Fruit fly (Drosophila melanogaster) whole organism, wandering third instar larva: ENCODE measurements around the gene Kua.
A peak's percentile ranks its signal among the peaks of the same experiment; 100 is the strongest.

Experiments
- CG9705 ChIP-seq: fragments of 200-800 bp; sonication (Bioruptor generic); optimal IDR thresholded peaks from 2 replicates; lab custom pipeline; 2018; ENCODE audit warnings: missing biosample characterization, mild to moderate bottlenecking, missing genetic modification characterization
- CrebA ChIP-seq: fragments of 200-800 bp; sonication (Bioruptor generic); optimal IDR thresholded peaks from 2 replicates; lab custom pipeline; 2016; ENCODE audit warnings: missing biosample characterization, mild to moderate bottlenecking, missing genetic modification characterization, borderline replicate concordance
- Dfd ChIP-seq: fragments of >200 bp; optimal IDR thresholded peaks from 2 replicates; lab custom pipeline; 2017; ENCODE audit warnings: missing biosample characterization, missing genetic modification characterization
- Dif ChIP-seq: fragments of 200-275, 200-300 bp; sonication (Bioruptor generic); optimal IDR thresholded peaks from 2 replicates; lab custom pipeline; 2018; ENCODE audit warnings: missing biosample characterization, missing genetic modification characterization; ENCODE audit not compliant: partially characterized antibody
- GATAd ChIP-seq: sonication (Bioruptor generic); optimal IDR thresholded peaks from 2 replicates; lab custom pipeline; 2016; ENCODE audit warnings: missing biosample characterization, missing genetic modification characterization
- HLH106 ChIP-seq: fragments of 200-800 bp; optimal IDR thresholded peaks from 3 replicates; lab custom pipeline; 2019; ENCODE audit warnings: missing biosample characterization, mild to moderate bottlenecking, missing genetic modification characterization, moderate library complexity
- Hnf4 ChIP-seq: fragments of 200-800 bp; sonication (Bioruptor generic); optimal IDR thresholded peaks from 2 replicates; lab custom pipeline; 2016; ENCODE audit warnings: missing biosample characterization, mild to moderate bottlenecking, missing genetic modification characterization
- Hr78 ChIP-seq: fragments of >200 bp; optimal IDR thresholded peaks from 2 replicates; lab custom pipeline; 2017; ENCODE audit warnings: missing biosample characterization, missing genetic modification characterization
- Hr83 ChIP-seq: fragments of 200-300 bp; sonication (Bioruptor generic); optimal IDR thresholded peaks from 2 replicates; lab custom pipeline; 2016; ENCODE audit warnings: missing biosample characterization, mild to moderate bottlenecking, missing genetic modification characterization, moderate library complexity; ENCODE audit not compliant: poor library complexity, severe bottlenecking
- Myc ChIP-seq: fragments of >200 bp; optimal IDR thresholded peaks from 2 replicates; lab custom pipeline; 2017
- OdsH ChIP-seq: fragments of 200-800 bp; sonication (Bioruptor generic); optimal IDR thresholded peaks from 2 replicates; lab custom pipeline; 2016; ENCODE audit warnings: missing biosample characterization, mild to moderate bottlenecking, missing genetic modification characterization
- Rel ChIP-seq, 2 experiments: fragments of 200-800 bp; sonication (Bioruptor generic) in 1 of 2; optimal IDR thresholded peaks; 2 replicates in 1 of 2; 3 replicates in 1 of 2; lab custom pipeline; 2016 to 2019; ENCODE audit warnings: mild to moderate bottlenecking in 2 of 2, missing biosample characterization in 2 of 2, missing genetic modification characterization in 2 of 2, moderate library complexity in 1 of 2
- Sp1 ChIP-seq: fragments of 200-800 bp; sonication (Bioruptor generic); optimal IDR thresholded peaks from 3 replicates; lab custom pipeline; 2019; ENCODE audit warnings: missing biosample characterization, mild to moderate bottlenecking, missing genetic modification characterization, moderate library complexity
- Vsx2 ChIP-seq: fragments of 200-300, 225-300 bp; sonication (Bioruptor generic); optimal IDR thresholded peaks from 2 replicates; lab custom pipeline; 2018; ENCODE audit warnings: missing biosample characterization, missing genetic modification characterization; ENCODE audit not compliant: partially characterized antibody
- br ChIP-seq: fragments of 200-800 bp; sonication (Bioruptor generic); optimal IDR thresholded peaks from 2 replicates; lab custom pipeline; 2016; ENCODE audit warnings: missing biosample characterization, missing genetic modification characterization
- brk ChIP-seq: fragments of 200-800 bp; sonication (Bioruptor generic); optimal IDR thresholded peaks from 2 replicates; lab custom pipeline; 2016; ENCODE audit warnings: missing biosample characterization, mild to moderate bottlenecking, missing genetic modification characterization
- dl ChIP-seq, 2 experiments: fragments of 175-275, 200-275 bp in 1 of 2; fragments of 200-275 bp in 1 of 2; sonication (Bioruptor generic); optimal IDR thresholded peaks; lab custom pipeline; 2018; ENCODE audit warnings: mild to moderate bottlenecking in 2 of 2, missing biosample characterization in 2 of 2, missing genetic modification characterization in 2 of 2, moderate library complexity in 2 of 2; ENCODE audit not compliant: partially characterized antibody in 2 of 2, insufficient read depth in 1 of 2
- dmrt93B ChIP-seq: fragments of 200-800 bp; sonication (Bioruptor generic); optimal IDR thresholded peaks from 2 replicates; lab custom pipeline; 2018; ENCODE audit warnings: missing biosample characterization, mild to moderate bottlenecking, missing genetic modification characterization
- dsf ChIP-seq: sonication (Bioruptor generic); optimal IDR thresholded peaks from 2 replicates; lab custom pipeline; 2016; ENCODE audit warnings: missing biosample characterization, missing genetic modification characterization, borderline replicate concordance
- ey ChIP-seq: fragments of 200-800 bp; sonication (Bioruptor generic); optimal IDR thresholded peaks from 2 replicates; lab custom pipeline; 2016; ENCODE audit warnings: missing biosample characterization, missing genetic modification characterization
- foxo ChIP-seq, 2 experiments: fragments of 200-800 bp; sonication (Bioruptor generic); optimal IDR thresholded peaks; 2 replicates in 1 of 2; 3 replicates in 1 of 2; lab custom pipeline; 2016 to 2017; ENCODE audit warnings: missing biosample characterization in 2 of 2, missing genetic modification characterization in 2 of 2
- fru ChIP-seq: fragments of 200-800 bp; sonication (Bioruptor generic); optimal IDR thresholded peaks from 3 replicates; lab custom pipeline; 2016; ENCODE audit warnings: missing biosample characterization, mild to moderate bottlenecking, missing genetic modification characterization
- h ChIP-seq: fragments of 200-800 bp; sonication (Bioruptor generic); optimal IDR thresholded peaks from 3 replicates; lab custom pipeline; 2016; ENCODE audit warnings: missing biosample characterization, mild to moderate bottlenecking, missing genetic modification characterization
- lola ChIP-seq: fragments of >200 bp; optimal IDR thresholded peaks from 2 replicates; lab custom pipeline; 2017; ENCODE audit warnings: missing biosample characterization, missing genetic modification characterization
- pan ChIP-seq: fragments of >200 bp; optimal IDR thresholded peaks from 2 replicates; lab custom pipeline; 2017
- psq ChIP-seq: fragments of 200-800 bp; sonication (Bioruptor generic); optimal IDR thresholded peaks from 3 replicates; lab custom pipeline; 2017; ENCODE audit warnings: missing biosample characterization, mild to moderate bottlenecking, missing genetic modification characterization, moderate library complexity
- rgr ChIP-seq: fragments of 200-800 bp; sonication (Bioruptor generic); optimal IDR thresholded peaks from 3 replicates; lab custom pipeline; 2016; ENCODE audit warnings: missing biosample characterization, mild to moderate bottlenecking, missing genetic modification characterization
- sage ChIP-seq: fragments of 200-800 bp; sonication (Bioruptor generic); optimal IDR thresholded peaks from 2 replicates; lab custom pipeline; 2016; ENCODE audit warnings: missing biosample characterization, mild to moderate bottlenecking, missing genetic modification characterization
- sv ChIP-seq: fragments of 200-800 bp; sonication (Bioruptor generic); optimal IDR thresholded peaks from 3 replicates; lab custom pipeline; 2016; ENCODE audit warnings: missing biosample characterization, missing genetic modification characterization
- tai ChIP-seq: sonication (Bioruptor generic); optimal IDR thresholded peaks from 2 replicates; lab custom pipeline; 2016; ENCODE audit warnings: missing biosample characterization, missing genetic modification characterization
- usp ChIP-seq: fragments of >200 bp; optimal IDR thresholded peaks from 2 replicates; lab custom pipeline; 2017; ENCODE audit warnings: missing biosample characterization, missing genetic modification characterization
- woc ChIP-seq: sonication (Bioruptor generic); optimal IDR thresholded peaks from 2 replicates; lab custom pipeline; 2016; ENCODE audit warnings: missing biosample characterization, mild to moderate bottlenecking, missing genetic modification characterization

The Kua gene

DNA sequence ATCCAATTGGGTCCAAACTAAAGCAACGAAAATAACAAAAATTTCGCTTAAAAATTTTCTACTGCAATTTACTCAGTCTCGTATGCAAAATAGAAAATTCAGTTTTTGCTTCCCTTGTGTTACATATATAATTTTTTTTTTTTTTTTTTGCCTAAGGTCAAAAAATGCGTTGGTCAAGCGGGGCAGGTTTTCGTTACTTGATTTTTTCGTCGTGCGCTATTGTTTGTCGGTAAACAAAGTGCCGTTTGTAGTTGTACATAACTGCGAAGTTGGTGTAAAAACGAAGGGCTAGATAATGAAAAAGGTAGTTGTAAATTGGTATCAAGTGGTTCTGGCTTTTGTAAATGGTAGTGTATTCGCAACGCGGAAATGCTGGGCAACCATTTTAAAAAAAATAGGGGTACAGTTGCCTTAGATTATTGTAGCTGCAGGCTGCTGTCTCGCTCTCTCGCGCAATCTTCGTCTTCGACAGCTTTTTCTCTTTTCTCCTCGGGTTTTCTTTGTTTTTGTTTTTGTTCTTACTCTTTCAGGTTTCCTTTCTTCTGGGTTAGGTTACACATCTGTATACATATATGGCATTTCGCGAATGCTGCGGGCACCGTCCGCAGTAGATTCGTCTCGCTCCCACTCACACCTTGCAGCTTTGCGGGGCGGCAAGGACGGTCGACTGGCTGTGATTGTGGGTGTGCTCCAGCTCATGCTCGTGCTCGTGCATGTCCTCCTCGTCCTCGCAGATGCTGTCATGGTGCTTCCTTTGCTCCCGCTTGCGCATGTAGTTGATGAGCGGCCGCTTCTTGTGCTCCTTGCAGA lies 15.0 kb upstream of the Kua start:
- TF ChIP-seq usp (GFP tag; lab: Kevin White, UChicago): no peak
- TF ChIP-seq sv (GFP tag; lab: Kevin White, UChicago): no peak
- TF ChIP-seq woc (GFP tag; lab: Kevin White, UChicago): no peak
- no peak for TF ChIP-seq br (GFP tag; lab: Kevin White, UChicago)
- peak; percentile 1 for TF ChIP-seq psq (GFP tag; lab: Kevin White, UChicago)
- TF ChIP-seq Hr78: no peak

DNA sequence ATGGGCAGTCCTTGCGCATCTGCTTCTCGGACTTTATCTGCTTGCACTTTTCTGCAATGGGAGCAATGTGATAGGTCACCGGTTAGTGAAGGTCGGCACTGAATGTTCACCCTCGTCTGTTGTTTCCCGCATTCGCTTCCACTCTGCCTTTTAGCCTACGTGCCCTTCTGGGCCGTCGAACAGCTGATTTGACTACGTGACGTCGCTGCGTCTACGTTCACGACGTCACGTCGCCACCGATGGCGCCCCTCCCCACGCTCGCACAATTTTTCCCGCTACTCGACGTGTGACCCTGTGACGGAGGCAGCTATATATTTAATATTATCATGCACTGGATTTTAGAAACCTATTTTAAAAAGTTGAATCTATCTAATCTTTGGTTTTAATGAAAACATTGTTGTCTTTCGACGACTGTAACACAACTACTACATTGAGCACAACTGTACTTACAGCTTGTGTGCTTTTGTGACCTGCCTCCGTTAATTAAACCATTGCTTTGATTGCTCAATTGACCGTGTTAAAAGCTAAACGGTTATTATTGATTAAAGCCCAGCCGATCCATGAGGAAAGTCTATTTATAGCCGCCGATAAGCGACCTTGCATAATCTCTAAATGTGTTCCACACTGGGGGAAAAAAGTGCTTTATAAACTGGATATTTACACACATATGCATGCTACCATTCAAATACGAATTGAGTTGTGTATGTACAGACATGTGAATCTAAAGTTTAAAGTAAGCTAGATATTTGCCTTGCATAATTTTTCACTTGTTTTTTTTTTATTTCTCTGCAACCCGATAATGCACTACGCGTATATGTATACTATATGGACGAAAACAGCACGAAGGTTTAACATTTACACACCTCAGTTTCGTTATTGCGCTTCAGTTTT lies 14.2 kb upstream of the Kua start:
- TF ChIP-seq CrebA (no peak), fru (GFP tag; lab: Kevin White, UChicago) (peak; percentile 8), dmrt93B (GFP tag; lab: Kevin White, UChicago) (peak; percentile 25), psq (GFP tag; lab: Kevin White, UChicago) (peak; percentile 8), Hr78 (no peak), Hnf4 (GFP tag; lab: Kevin White, UChicago) (peak; percentile 33), brk (peak; percentile 21), OdsH (GFP tag; lab: Kevin White, UChicago) (peak; percentile 47), ey (GFP tag; lab: Kevin White, UChicago) (peak; percentile 39), foxo (GFP tag; optimal IDR thresholded peaks at IDR 0.05; lab: Kevin White, UChicago) (peak in 1 of 2 experiments; percentile 57), br (GFP tag; lab: Kevin White, UChicago) (peak; percentile 22), h (GFP tag; lab: Kevin White, UChicago) (peak; percentile 47), dsf (GFP tag; lab: Kevin White, UChicago) (no peak), HLH106 (peak; percentile 22), rgr (GFP tag; lab: Kevin White, UChicago) (peak; percentile 53)
- TF ChIP-seq, all 38 proteins: peak for 12

DNA sequence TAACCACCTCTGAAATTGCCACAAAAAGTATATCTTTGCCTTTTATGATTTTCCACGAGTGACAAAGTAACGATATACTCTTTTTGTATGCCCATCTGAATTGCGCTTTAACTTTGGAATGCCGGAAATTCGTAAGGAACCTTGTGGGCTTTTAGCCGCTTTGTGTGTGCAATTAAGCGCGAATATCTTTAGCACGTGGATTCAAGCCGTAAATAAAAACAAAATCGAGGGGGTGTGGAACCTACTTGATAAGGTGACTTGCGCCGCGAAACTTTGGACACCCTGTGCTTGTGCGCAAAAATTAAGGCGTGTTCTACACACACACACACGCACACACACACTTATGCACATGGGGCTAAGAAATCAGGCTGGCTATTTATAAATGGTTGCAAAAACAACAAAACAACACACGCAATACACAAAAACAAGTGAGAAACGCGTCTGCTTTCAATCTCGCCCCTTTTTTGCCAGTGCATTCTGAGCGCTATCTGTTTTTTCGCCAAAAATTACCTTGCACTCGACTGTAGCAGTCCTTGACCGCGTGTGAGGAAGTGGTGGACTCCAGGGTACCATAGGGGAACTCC lies 13.2 kb upstream of the Kua start:
- TF ChIP-seq h (GFP tag; lab: Kevin White, UChicago) (no peak), fru (GFP tag; lab: Kevin White, UChicago) (no peak), Hr78 (no peak), GATAd (GFP tag; lab: Kevin White, UChicago) (no peak), HLH106 (no peak), dsf (GFP tag; lab: Kevin White, UChicago) (no peak), dl (GFP tag; optimal IDR thresholded peaks at IDR 0.05; lab: Kevin White, UChicago; ENCODE audit: insufficient read depth in 1 of 2, partially characterized antibody in 2 of 2) (no peak), Hr83 (GFP tag; lab: Kevin White, UChicago) (no peak), CrebA (no peak), Myc (lab: Kevin White, UChicago) (no peak), Dif (GFP tag; lab: Kevin White, UChicago) (no peak), psq (GFP tag; lab: Kevin White, UChicago) (no peak), usp (GFP tag; lab: Kevin White, UChicago) (no peak), OdsH (GFP tag; lab: Kevin White, UChicago) (no peak)

DNA sequence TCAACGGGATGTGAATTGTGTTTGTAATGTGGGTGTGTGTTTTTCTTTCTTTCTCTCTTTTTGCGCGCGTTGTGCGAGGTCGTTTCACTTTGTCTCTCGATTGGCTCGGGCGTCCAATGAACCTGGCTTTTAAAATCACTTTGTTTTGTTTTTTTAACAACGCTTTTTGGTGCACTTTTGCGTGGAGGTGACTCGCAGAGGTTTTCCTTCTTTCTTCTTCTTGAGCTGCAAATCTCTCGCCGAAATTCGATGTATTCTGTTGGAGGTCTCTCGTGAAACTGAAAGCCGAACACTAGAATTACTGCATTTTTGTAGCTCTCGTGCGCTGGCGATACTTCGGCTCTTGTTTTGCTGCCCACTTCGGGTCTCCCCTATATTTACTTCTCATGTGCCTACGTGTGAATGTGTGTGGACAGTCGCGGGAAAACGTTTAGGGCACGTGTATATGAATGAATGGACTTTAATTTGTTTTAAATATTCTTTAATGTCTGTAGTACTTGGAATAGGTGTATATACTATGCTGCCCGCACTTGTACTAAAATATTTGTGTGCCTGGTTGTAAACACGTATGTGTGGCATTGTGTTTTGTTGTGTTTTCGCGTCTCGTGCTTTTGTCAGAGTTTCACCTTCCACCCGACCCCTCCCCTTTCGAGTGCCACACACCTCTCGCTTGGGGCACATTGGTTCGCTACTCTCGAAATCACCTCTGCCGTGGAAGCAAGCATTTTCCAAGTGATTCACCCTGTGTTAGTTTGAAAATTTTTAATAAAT lies 12.4 kb upstream of the Kua start, which contains the start of gene fok:
fok (minus strand) TSS at position 286 of the 771 bp plus-strand sequence.
- TF ChIP-seq fru (GFP tag; lab: Kevin White, UChicago) (peak; percentile 99), h (GFP tag; lab: Kevin White, UChicago) (peak; percentile 99), Sp1 (peak; percentile 98), Hr83 (GFP tag; lab: Kevin White, UChicago) (peak; percentile 76), pan (no peak), rgr (GFP tag; lab: Kevin White, UChicago) (peak; percentile 98), CrebA (no peak), woc (GFP tag; lab: Kevin White, UChicago) (peak; percentile 99), psq (GFP tag; lab: Kevin White, UChicago) (peak; percentile 96), dl (GFP tag; optimal IDR thresholded peaks at IDR 0.05; lab: Kevin White, UChicago; ENCODE audit: insufficient read depth in 1 of 2, partially characterized antibody in 2 of 2) (peak; percentile 19 to 48), tai (peak; percentile 90), Vsx2 (no peak), lola (no peak), Myc (lab: Kevin White, UChicago) (no peak), foxo (GFP tag; optimal IDR thresholded peaks at IDR 0.05; lab: Kevin White, UChicago) (peak; percentile 94 to 99), CG9705 (peak; percentile 98), Dfd (GFP tag; lab: Kevin White, UChicago) (peak; percentile 67), usp (GFP tag; lab: Kevin White, UChicago) (no peak), dsf (GFP tag; lab: Kevin White, UChicago) (peak; percentile 78), sage (GFP tag; lab: Kevin White, UChicago) (peak; percentile 97), sv (GFP tag; lab: Kevin White, UChicago) (peak; percentile 84), br (GFP tag; lab: Kevin White, UChicago) (peak; percentile 99), Rel (GFP tag; optimal IDR thresholded peaks at IDR 0.05; lab: Kevin White, UChicago) (peak; percentile 96), Rel (tag; optimal IDR thresholded peaks at IDR 0.05; lab: Kevin White, UChicago) (peak; percentile 99), brk (peak; percentile 89), OdsH (GFP tag; lab: Kevin White, UChicago) (peak; percentile 99)
